Worm (Caenorhabditis elegans) whole organism, mixed stage, embryonic: ENCODE measurements around the gene Y4C6B.7.

ENCODE experiments used
- M03D4.4 ChIP-seq: sonication (generic microtip); optimal IDR thresholded peaks from 2 replicates; lab custom pipeline; 2017; ENCODE audit warnings: mild to moderate bottlenecking, missing genetic modification characterization, missing compliant biosample characterization
- elt-1 ChIP-seq: sonication (generic microtip); optimal IDR thresholded peaks from 2 replicates; lab custom pipeline; 2017; ENCODE audit warnings: missing genetic modification characterization, mild to moderate bottlenecking, missing compliant biosample characterization, antibody characterized with exemption, moderate library complexity, borderline replicate concordance; ENCODE audit not compliant: insufficient read depth
- lsy-2 ChIP-seq: fragments of 150-350 bp; optimal IDR thresholded peaks from 2 replicates; lab custom pipeline; 2014; ENCODE audit warnings: missing biosample characterization, missing genetic modification characterization
- nhr-12 ChIP-seq: fragments of 150-350 bp; optimal IDR thresholded peaks from 2 replicates; lab custom pipeline; 2014; ENCODE audit warnings: missing biosample characterization, missing genetic modification characterization
- nhr-2 ChIP-seq: fragments of 150-350 bp; optimal IDR thresholded peaks from 2 replicates; lab custom pipeline; 2014; ENCODE audit warnings: missing biosample characterization, missing genetic modification characterization
- nhr-237 ChIP-seq: fragments of 150-350 bp; optimal IDR thresholded peaks from 2 replicates; lab custom pipeline; 2014; ENCODE audit warnings: missing biosample characterization, missing genetic modification characterization
- nhr-28 ChIP-seq: fragments of 150-350 bp; optimal IDR thresholded peaks from 2 replicates; lab custom pipeline; 2014; ENCODE audit warnings: missing biosample characterization, missing genetic modification characterization
- pha-4 ChIP-seq: fragments of 150-350 bp; optimal IDR thresholded peaks from 2 replicates; lab custom pipeline; 2018; ENCODE audit warnings: missing biosample characterization, missing genetic modification reagents, missing genetic modification characterization
- snpc-4 ChIP-seq: fragments of 150-350 bp; optimal IDR thresholded peaks from 2 replicates; lab custom pipeline; 2014; ENCODE audit warnings: missing biosample characterization, missing genetic modification characterization
- unc-62 ChIP-seq: fragments of 150-350 bp; optimal IDR thresholded peaks from 2 replicates; lab custom pipeline; 2014; ENCODE audit warnings: missing biosample characterization, missing genetic modification reagents, missing genetic modification characterization

- TF ChIP-seq M03D4.4 (tag; lab: Kevin White, UChicago) (no peak), unc-62 (GFP tag; lab: Kevin White, UChicago) (no peak), pha-4 (tag; lab: Kevin White, UChicago) (no peak), nhr-28 (tag; lab: Kevin White, UChicago) (no peak), snpc-4 (tag; lab: Kevin White, UChicago) (no peak), nhr-2 (no peak), elt-1 (no peak), nhr-12 (no peak), nhr-237 (tag; lab: Kevin White, UChicago) (no peak), lsy-2 (tag; lab: Kevin White, UChicago) (no peak)
Observed at ce11 chrIV:5396769-5397168, 43.5 kb upstream of the Y4C6B.7 start, which contains the start of gene ZK616.3.
